Worm (Caenorhabditis elegans) whole organism, dauer: Measurements from ENCODE around the gene klo-2.
"Not testable (repeated sequence)": the region's sequence is repeated elsewhere in the genome, so short reads cannot be mapped to it uniquely, and the experiment has no call there.

Source experiments
- unc-62 ChIP-seq: sonication (generic microtip); optimal IDR thresholded peaks from 2 replicates; lab custom pipeline; 2017; ENCODE audit warnings: missing biosample characterization, missing genetic modification reagents, missing genetic modification characterization

Gene klo-2

ce11 chrIII:2454757-2455306 lies 8.8 kb downstream of the klo-2 start, which contains the start of gene nhr-121:
nhr-121 (minus strand) TSS chrIII:2454807.
- TF ChIP-seq unc-62 (GFP tag; lab: Kevin White, UChicago) = no peak

- not testable (repeated sequence) for TF ChIP-seq unc-62 (GFP tag; lab: Kevin White, UChicago)
Measured at ce11 chrIII:2458742-2459141, 12.7 kb downstream of the klo-2 start, which contains the start of gene E02H9.3. E02H9.3 (plus strand) TSS chrIII:2459042.

ce11 chrIII:2468202-2468601 lies 22.2 kb downstream of the klo-2 start, which contains the start of the genes E02H9.9 and E02H9.1:
E02H9.9 (minus strand) TSS chrIII:2468302.
E02H9.1 (plus strand) TSS chrIII:2468486.
- no peak for TF ChIP-seq unc-62 (GFP tag; lab: Kevin White, UChicago)

ce11 chrIII:2471855-2472254 lies 25.8 kb downstream of the klo-2 start:
- TF ChIP-seq unc-62 (GFP tag; lab: Kevin White, UChicago) = no peak

ce11 chrIII:2473554-2473953 lies 27.5 kb downstream of the klo-2 start, which contains the start of gene smg-6:
smg-6 (plus strand) TSS chrIII:2473854.
- no peak for TF ChIP-seq unc-62 (GFP tag; lab: Kevin White, UChicago)

ce11 chrIII:2474781-2475180 lies 28.8 kb downstream of the klo-2 start:
- no peak for TF ChIP-seq unc-62 (GFP tag; lab: Kevin White, UChicago)

ce11 chrIII:2477303-2477702 lies 31.3 kb downstream of the klo-2 start:
- TF ChIP-seq unc-62 (GFP tag; lab: Kevin White, UChicago) = no peak

- no peak for TF ChIP-seq unc-62 (GFP tag; lab: Kevin White, UChicago)
Measured at ce11 chrIII:2478605-2479004, 32.6 kb downstream of the klo-2 start.

- no peak for TF ChIP-seq unc-62 (GFP tag; lab: Kevin White, UChicago)
Measured at ce11 chrIII:2482171-2482570, 36.2 kb downstream of the klo-2 start.

- TF ChIP-seq unc-62 (GFP tag; lab: Kevin White, UChicago) = no peak
Measured at ce11 chrIII:2482754-2483153, 36.7 kb downstream of the klo-2 start.

ce11 chrIII:2487046-2487760 lies 41.2 kb downstream of the klo-2 start, which contains the start of gene Y54F10AL.1:
Y54F10AL.1 (plus strand) TSS chrIII:2487710.
- no peak for TF ChIP-seq unc-62 (GFP tag; lab: Kevin White, UChicago)
